Worm (Caenorhabditis elegans): ENCODE results near the gene pha-1.

The pha-1 gene

ce11 chrIII:11090870-11091386 is 40.6 kb upstream of the pha-1 start:
- TF ChIP-seq pha-4 (tag; optimal IDR thresholded peaks at IDR 0.05): no peak
- TF ChIP-seq ama-1 (optimal IDR thresholded peaks at IDR 0.05): peak; percentile 66
- no peak for TF ChIP-seq pqm-1 (tag; optimal IDR thresholded peaks at IDR 0.05)
- TF ChIP-seq sox-4 (tag; optimal IDR thresholded peaks at IDR 0.05): no peak
- no peak for TF ChIP-seq elt-4 (tag; optimal IDR thresholded peaks at IDR 0.05)
- TF ChIP-seq pag-3 (tag; optimal IDR thresholded peaks at IDR 0.05; ENCODE audit: borderline replicate concordance): no peak
- no peak for TF ChIP-seq lin-11 (tag; optimal IDR thresholded peaks at IDR 0.05)
- TF ChIP-seq mec-3 (tag; optimal IDR thresholded peaks at IDR 0.05; ENCODE audit: borderline replicate concordance): no peak

DNA sequence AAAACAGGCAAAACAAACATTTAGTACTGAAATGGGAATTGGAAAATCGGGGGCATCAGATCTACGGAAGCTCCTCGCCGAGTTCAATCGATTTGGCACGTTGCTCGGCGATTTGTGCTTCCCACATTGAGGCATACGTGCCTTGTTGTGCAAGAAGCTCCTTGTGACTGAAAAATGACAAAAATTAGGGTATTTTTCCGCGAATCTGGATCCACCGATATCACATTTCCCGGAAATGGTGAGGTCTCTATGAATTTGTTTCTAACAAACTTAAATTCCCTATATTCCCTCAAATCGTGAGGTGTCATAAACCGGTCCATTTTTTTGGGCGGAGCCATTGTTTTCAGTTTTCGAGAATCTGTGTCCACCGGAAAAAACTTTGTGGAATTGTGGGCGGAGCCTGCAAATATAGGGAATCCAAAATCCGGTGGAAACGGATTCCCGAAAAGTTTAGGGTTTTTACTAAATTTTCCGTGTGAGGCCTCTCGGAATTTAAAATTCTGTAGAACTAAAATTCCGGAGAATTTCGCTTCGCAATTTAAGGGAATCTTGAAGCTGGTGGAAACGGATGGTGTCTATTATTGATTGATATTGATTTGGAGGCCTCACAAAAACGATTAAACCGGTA is 39.8 kb upstream of the pha-1 start:
- TF ChIP-seq ceh-6 (GFP tag; optimal IDR thresholded peaks at IDR 0.05) (no peak), zip-5 (tag; optimal IDR thresholded peaks at IDR 0.05) (peak; percentile 88), ama-1 (optimal IDR thresholded peaks at IDR 0.05) (no peak), ceh-19 (GFP tag; optimal IDR thresholded peaks at IDR 0.05) (peak; percentile 24), unc-55 (GFP tag; optimal IDR thresholded peaks at IDR 0.05) (no peak), syd-9 (tag; optimal IDR thresholded peaks at IDR 0.05) (peak; percentile 36), unc-86 (tag; optimal IDR thresholded peaks at IDR 0.05) (peak; percentile 76), lim-6 (tag; optimal IDR thresholded peaks at IDR 0.05) (peak; percentile 91), fax-1 (tag; optimal IDR thresholded peaks at IDR 0.05) (peak; percentile 85), ceh-31 (tag; optimal IDR thresholded peaks at IDR 0.05) (peak; percentile 99), Y22D7AL.16 (tag; optimal IDR thresholded peaks at IDR 0.05) (peak; percentile 9), mec-3 (tag; optimal IDR thresholded peaks at IDR 0.05; ENCODE audit: borderline replicate concordance) (no peak), pha-4 (tag; optimal IDR thresholded peaks at IDR 0.05) (no peak), ceh-45 (GFP tag; IDR thresholded peaks at IDR 0.05) (no peak; the same call in 1 of the 2 replicates), C38D4.7 (GFP tag; optimal IDR thresholded peaks at IDR 0.05) (peak; percentile 36), ceh-34 (tag; optimal IDR thresholded peaks at IDR 0.05) (peak; percentile 52), ttx-3 (tag; optimal IDR thresholded peaks at IDR 0.05) (peak; percentile 62), pha-2 (tag; optimal IDR thresholded peaks at IDR 0.05) (peak; percentile 73), tbx-2 (tag; optimal IDR thresholded peaks at IDR 0.05) (peak; percentile 96), ztf-16 (tag; optimal IDR thresholded peaks at IDR 0.05) (peak; percentile 67), nhr-232 (tag; optimal IDR thresholded peaks at IDR 0.05) (no peak), ceh-22 (tag; optimal IDR thresholded peaks at IDR 0.05) (no peak), fkh-10 (GFP tag; optimal IDR thresholded peaks at IDR 0.05) (no peak), K09A11.1 (tag; optimal IDR thresholded peaks at IDR 0.05; ENCODE audit: insufficient read depth) (no peak), dmd-4 (tag; optimal IDR thresholded peaks at IDR 0.05; ENCODE audit: borderline replicate concordance) (peak; percentile 39), pros-1 (tag; optimal IDR thresholded peaks at IDR 0.05) (no peak), che-1 (tag; optimal IDR thresholded peaks at IDR 0.05) (peak; percentile 42), nhr-11 (tag; optimal IDR thresholded peaks at IDR 0.05) (no peak), ceh-24 (tag; optimal IDR thresholded peaks at IDR 0.05) (no peak), madf-2 (tag; optimal IDR thresholded peaks at IDR 0.05) (no peak), ets-4 (tag; optimal IDR thresholded peaks at IDR 0.05) (peak; percentile 95), eyg-1 (tag; optimal IDR thresholded peaks at IDR 0.05) (no peak), gmeb-2 (tag; optimal IDR thresholded peaks at IDR 0.05) (peak; percentile 39), sox-2 (GFP tag; IDR thresholded peaks at IDR 0.05) (no peak), nfya-1 (tag; optimal IDR thresholded peaks at IDR 0.05) (no peak), ceh-14 (tag; optimal IDR thresholded peaks at IDR 0.05) (peak; percentile 94), fkh-6 (tag; optimal IDR thresholded peaks at IDR 0.05) (peak; percentile 69), ceh-30 (tag; optimal IDR thresholded peaks at IDR 0.05) (no peak), ceh-18 (tag; optimal IDR thresholded peaks at IDR 0.05) (peak; percentile 37), unc-3 (GFP tag; conservative IDR thresholded peaks at IDR 0.05) (no peak), unc-3 (tag; optimal IDR thresholded peaks at IDR 0.05) (peak; percentile 69), hlh-6 (tag; optimal IDR thresholded peaks at IDR 0.05) (peak; percentile 7), sox-4 (tag; optimal IDR thresholded peaks at IDR 0.05) (peak; percentile 15), F13H6.1 (tag; optimal IDR thresholded peaks at IDR 0.05) (peak; percentile 90), hlh-15 (tag; optimal IDR thresholded peaks at IDR 0.05) (peak; percentile 28), elt-4 (tag; optimal IDR thresholded peaks at IDR 0.05) (peak; percentile 90), pqm-1 (tag; optimal IDR thresholded peaks at IDR 0.05) (peak; percentile 87)

Measured in whole organism, late embryonic.